Fruit fly (Drosophila melanogaster) whole organism, embryonic: Measurements from ENCODE around the gene Enoph.

Source experiments
- Ada2b ChIP-seq: fragments of 200-800 bp; sonication (Bioruptor generic); IDR thresholded peaks from 2 replicates; pipeline ENCODE4 v1.3.6; 2022; ENCODE audit warnings: missing biosample characterization, missing genetic modification characterization
- Antp ChIP-seq: fragments of 200-800 bp; sonication (Bioruptor generic); optimal IDR thresholded peaks from 3 replicates; lab custom pipeline; 2016; ENCODE audit warnings: missing biosample characterization, missing genetic modification characterization
- CG10209 ChIP-seq: fragments of 200-800 bp; sonication (Bioruptor generic); optimal IDR thresholded peaks from 3 replicates; lab custom pipeline; 2017; ENCODE audit warnings: missing biosample characterization, mild to moderate bottlenecking, missing genetic modification characterization, missing genetic modification reagents
- CG11456 ChIP-seq: fragments of 200-800 bp; sonication (Bioruptor generic); IDR thresholded peaks from 3 replicates; pipeline ENCODE4 v1.3.6; 2022; ENCODE audit warnings: missing biosample characterization, missing genetic modification characterization
- CG12769 ChIP-seq: fragments of 200-800 bp; sonication (Bioruptor generic); optimal IDR thresholded peaks from 2 replicates; lab custom pipeline; 2019; ENCODE audit warnings: missing biosample characterization, mild to moderate bottlenecking, missing genetic modification characterization, moderate library complexity
- CG14710 ChIP-seq: fragments of 200-800 bp; sonication (Bioruptor generic); optimal IDR thresholded peaks from 3 replicates; lab custom pipeline; 2019; ENCODE audit warnings: missing biosample characterization, mild to moderate bottlenecking, missing genetic modification characterization, moderate library complexity
- CG15073 ChIP-seq: fragments of 200-800 bp; sonication (Bioruptor generic); optimal IDR thresholded peaks from 2 replicates; lab custom pipeline; 2016; ENCODE audit warnings: missing biosample characterization, missing genetic modification characterization
- CG1529 ChIP-seq: fragments of 200-800 bp; sonication (Bioruptor generic); optimal IDR thresholded peaks from 3 replicates; lab custom pipeline; 2018; ENCODE audit warnings: missing biosample characterization, missing genetic modification characterization
- CG17328 ChIP-seq: fragments of 200-800 bp; sonication (Bioruptor generic); IDR thresholded peaks from 2 replicates; pipeline ENCODE4 v1.3.6; 2022; ENCODE audit warnings: missing biosample characterization, missing genetic modification characterization
- CG2199 ChIP-seq: fragments of 200-800 bp; sonication (Bioruptor generic); IDR thresholded peaks from 3 replicates; pipeline ENCODE4 v1.3.6; 2022; ENCODE audit warnings: missing biosample characterization, missing genetic modification characterization
- CG33213 ChIP-seq: fragments of 200-800 bp; sonication (Bioruptor generic); optimal IDR thresholded peaks from 3 replicates; lab custom pipeline; 2016; ENCODE audit warnings: missing biosample characterization, missing genetic modification characterization
- CG3995 ChIP-seq: fragments of 200-800 bp; sonication (Bioruptor generic); optimal IDR thresholded peaks from 3 replicates; lab custom pipeline; 2016; ENCODE audit warnings: missing biosample characterization, missing genetic modification characterization
- CG6175 ChIP-seq: fragments of 200-800 bp; sonication (Bioruptor generic); IDR thresholded peaks from 3 replicates; pipeline ENCODE4 v1.3.6; 2022; ENCODE audit warnings: missing biosample characterization, missing genetic modification characterization
- Chrac-16 ChIP-seq: fragments of 200-800 bp; sonication (Bioruptor generic); optimal IDR thresholded peaks from 3 replicates; lab custom pipeline; 2016; ENCODE audit warnings: missing biosample characterization, missing genetic modification characterization
- Dref ChIP-seq: fragments of 200-800 bp; sonication (Bioruptor generic); IDR thresholded peaks from 2 replicates; pipeline ENCODE4 v1.3.6; 2022; ENCODE audit warnings: missing biosample characterization, missing genetic modification characterization
- Ets65A ChIP-seq: fragments of 200-800 bp; sonication (Bioruptor generic); peaks from one replicate; lab custom pipeline; 2016; ENCODE audit warnings: missing biosample characterization, missing genetic modification characterization
- Gug ChIP-seq: fragments of 200-800 bp; sonication (Bioruptor generic); IDR thresholded peaks from 4 replicates; pipeline ENCODE4 v1.3.6; 2022; ENCODE audit warnings: missing biosample characterization, missing genetic modification characterization
- Hand ChIP-seq: fragments of 200-800 bp; sonication (Bioruptor generic); optimal IDR thresholded peaks from 2 replicates; lab custom pipeline; 2017; ENCODE audit warnings: mild to moderate bottlenecking, missing biosample characterization, missing genetic modification reagents, missing genetic modification characterization
- NC2α ChIP-seq: fragments of 200-800 bp; sonication (Bioruptor generic); optimal IDR thresholded peaks from 2 replicates; lab custom pipeline; 2016; ENCODE audit warnings: missing biosample characterization, missing genetic modification characterization
- Poxn ChIP-seq: fragments of 200-800 bp; sonication (Bioruptor generic); IDR thresholded peaks from 2 replicates; pipeline ENCODE4 v1.3.6; 2022; ENCODE audit warnings: missing biosample characterization, missing genetic modification characterization
- Ravus ChIP-seq: fragments of 200-800 bp; sonication (Bioruptor generic); IDR thresholded peaks from 2 replicates; pipeline ENCODE4 v1.3.6; 2022; ENCODE audit warnings: missing biosample characterization, missing genetic modification characterization
- Rx ChIP-seq: fragments of 200-800 bp; sonication (Bioruptor generic); IDR thresholded peaks from 2 replicates; pipeline ENCODE4 v1.3.6; 2022; ENCODE audit warnings: missing biosample characterization, missing genetic modification characterization
- Stat92E ChIP-seq, 3 experiments: fragments of >200 bp in 2 of 3; fragments of 200-800 bp in 1 of 3; sonication (Bioruptor generic) in 1 of 3; optimal IDR thresholded peaks; 2 replicates each; lab custom pipeline; 2017 to 2019; ENCODE audit warnings: missing biosample characterization in 3 of 3, missing genetic modification characterization in 3 of 3, mild to moderate bottlenecking in 1 of 3, moderate library complexity in 1 of 3
- abd-A ChIP-seq: fragments of 200-800 bp; sonication (Bioruptor generic); optimal IDR thresholded peaks from 3 replicates; lab custom pipeline; 2019; ENCODE audit warnings: missing biosample characterization, mild to moderate bottlenecking, missing genetic modification characterization, moderate library complexity
- chinmo ChIP-seq: fragments of 200-800 bp; sonication (Bioruptor generic); IDR thresholded peaks from 4 replicates; pipeline ENCODE4 v1.3.6; 2022; ENCODE audit warnings: missing biosample characterization, missing genetic modification characterization; ENCODE audit not compliant: partially characterized antibody
- crol ChIP-seq: fragments of 200-800 bp; sonication (Bioruptor generic); IDR thresholded peaks from 2 replicates; pipeline ENCODE4 v1.3.6; 2022; ENCODE audit warnings: missing biosample characterization, missing genetic modification characterization
- crp ChIP-seq, 2 experiments: fragments of 200-800 bp; sonication (Bioruptor generic); optimal IDR thresholded peaks; 2 replicates in 1 of 2; 3 replicates in 1 of 2; lab custom pipeline; 2017; ENCODE audit warnings: missing biosample characterization in 2 of 2, missing genetic modification characterization in 2 of 2, mild to moderate bottlenecking in 1 of 2, moderate library complexity in 1 of 2
- cwo ChIP-seq: fragments of 200-800 bp; sonication (Bioruptor generic); optimal IDR thresholded peaks from 3 replicates; lab custom pipeline; 2017; ENCODE audit warnings: missing biosample characterization, missing genetic modification characterization, mild to moderate bottlenecking, moderate library complexity, missing genetic modification reagents
- exex ChIP-seq: fragments of 200-800 bp; sonication (Bioruptor generic); optimal IDR thresholded peaks from 4 replicates; lab custom pipeline; 2018; ENCODE audit warnings: missing biosample characterization, mild to moderate bottlenecking, missing genetic modification characterization, moderate library complexity
- eyg ChIP-seq: fragments of 200-800 bp; sonication (Bioruptor generic); optimal IDR thresholded peaks from 3 replicates; lab custom pipeline; 2016; ENCODE audit warnings: missing biosample characterization, missing genetic modification characterization
- fd96Cb ChIP-seq: fragments of 200-800 bp; sonication (Bioruptor generic); optimal IDR thresholded peaks from 2 replicates; lab custom pipeline; 2018; ENCODE audit warnings: missing biosample characterization, mild to moderate bottlenecking, missing genetic modification characterization, moderate library complexity
- gfzf ChIP-seq: fragments of 200-800 bp; sonication (Bioruptor generic); optimal IDR thresholded peaks from 2 replicates; lab custom pipeline; 2016; ENCODE audit warnings: missing biosample characterization, mild to moderate bottlenecking, missing genetic modification characterization, moderate library complexity
- ken ChIP-seq: fragments of 200-800 bp; sonication (Bioruptor generic); IDR thresholded peaks from 3 replicates; pipeline ENCODE4 v1.3.6; 2022; ENCODE audit warnings: missing biosample characterization, missing genetic modification characterization
- nom ChIP-seq: fragments of 200-800 bp; sonication (Bioruptor generic); optimal IDR thresholded peaks from 2 replicates; lab custom pipeline; 2017; ENCODE audit warnings: missing biosample characterization, missing genetic modification characterization, mild to moderate bottlenecking, moderate library complexity, missing genetic modification reagents
- onecut ChIP-seq: fragments of 200-800 bp; sonication (Bioruptor generic); IDR thresholded peaks from 2 replicates; pipeline ENCODE4 v1.3.6; 2022; ENCODE audit warnings: missing biosample characterization, missing genetic modification characterization
- p53 ChIP-seq: fragments of 200-800 bp; sonication (Bioruptor generic); optimal IDR thresholded peaks from 2 replicates; lab custom pipeline; 2016; ENCODE audit warnings: missing biosample characterization, missing genetic modification characterization
- peb ChIP-seq: fragments of 200-800 bp; sonication (Bioruptor generic); IDR thresholded peaks from 2 replicates; pipeline ENCODE4 v1.3.6; 2022; ENCODE audit warnings: missing biosample characterization, missing genetic modification characterization
- psq ChIP-seq: fragments of 200-800 bp; sonication (Bioruptor generic); optimal IDR thresholded peaks from 2 replicates; lab custom pipeline; 2017; ENCODE audit warnings: missing biosample characterization, missing genetic modification characterization
- rib ChIP-seq: fragments of 200-800 bp; sonication (Bioruptor generic); IDR thresholded peaks from 2 replicates; pipeline ENCODE4 v1.3.6; 2022; ENCODE audit warnings: missing biosample characterization, missing genetic modification characterization
- sens ChIP-seq: fragments of 200-800 bp; sonication (Bioruptor generic); peaks from one replicate; lab custom pipeline; 2016; ENCODE audit warnings: missing biosample characterization, missing genetic modification characterization
- seq ChIP-seq: fragments of 200-800 bp; sonication (Bioruptor generic); IDR thresholded peaks from 2 replicates; pipeline ENCODE4 v1.3.6; 2022; ENCODE audit warnings: missing biosample characterization, missing genetic modification characterization
- sim ChIP-seq: fragments of 200-800 bp; sonication (Bioruptor generic); IDR thresholded peaks from 2 replicates; pipeline ENCODE4 v1.3.6; 2022; ENCODE audit warnings: missing biosample characterization, missing genetic modification characterization
- so ChIP-seq: fragments of 200-800 bp; sonication (Bioruptor generic); IDR thresholded peaks from 3 replicates; pipeline ENCODE4 v1.3.6; 2022; ENCODE audit warnings: missing biosample characterization, missing genetic modification characterization
- zen ChIP-seq: fragments of 200-800 bp; sonication (Bioruptor generic); optimal IDR thresholded peaks from 3 replicates; lab custom pipeline; 2018; ENCODE audit warnings: missing biosample characterization, mild to moderate bottlenecking, missing genetic modification characterization, moderate library complexity
- zfh1 ChIP-seq: fragments of 200-800 bp; sonication (Bioruptor generic); IDR thresholded peaks from 3 replicates; pipeline ENCODE4 v1.3.6; 2022; ENCODE audit warnings: missing biosample characterization, missing genetic modification characterization

Enoph gene

dm6 chr3R:5215334-5216307 lies 40.9 kb downstream of the Enoph start (continued):
- TF ChIP-seq psq (GFP tag; lab: Kevin White, UChicago) = peak; percentile 97
- peak; percentile 84 for TF ChIP-seq rib (GFP tag; lab: Robert Waterston, UW)
- TF ChIP-seq abd-A (tag; lab: Kevin White, UChicago) = peak; percentile 13
- peak; percentile 98 for TF ChIP-seq ken
- peak; percentile 82 for TF ChIP-seq Ada2b (GFP tag; lab: Robert Waterston, UW)
- peak; percentile 98 for TF ChIP-seq p53 (GFP tag; lab: Kevin White, UChicago)
- peak; percentile 91 for TF ChIP-seq fd96Cb (tag; lab: Kevin White, UChicago)
- TF ChIP-seq CG10209 = peak; percentile 99
- peak; percentile 99 for TF ChIP-seq sim
- TF ChIP-seq CG3995 (GFP tag; lab: Kevin White, UChicago) = no peak
- peak; percentile 25 to 74 for TF ChIP-seq crp (GFP tag; optimal IDR thresholded peaks at IDR 0.05; lab: Kevin White, UChicago)

dm6 chr3R:5214162-5214916 lies 42.1 kb downstream of the Enoph start:
- TF ChIP-seq CG15073 (GFP tag; lab: Kevin White, UChicago) (no peak), CG2199 (GFP tag; lab: Robert Waterston, UW) (0 out of 3 replicates have a peak, but pooled peaks have one; percentile 19), seq (GFP tag; lab: Robert Waterston, UW) (peak; percentile 36; the same call in 1 of the 2 replicates), crol (GFP tag; lab: Robert Waterston, UW) (0 out of 2 replicates have a peak, but pooled peaks have one; percentile 37), Antp (GFP tag; lab: Kevin White, UChicago) (no peak), Rx (no peak), Ravus (GFP tag; lab: Robert Waterston, UW) (no peak), so (GFP tag; lab: Robert Waterston, UW) (0 out of 3 replicates have a peak, but pooled peaks have one; percentile 29), zfh1 (GFP tag; lab: Robert Waterston, UW) (0 out of 3 replicates have a peak, but pooled peaks have one; percentile 29), sens (peak; percentile 59), Hand (GFP tag; lab: Kevin White, UChicago) (no peak), gfzf (no peak), CG11456 (GFP tag; lab: Robert Waterston, UW) (0 out of 3 replicates have a peak, but pooled peaks have one; percentile 28)

dm6 chr3R:5213309-5213708 lies 43.2 kb downstream of the Enoph start:
- no peak for TF ChIP-seq Poxn
- no peak for TF ChIP-seq CG1529 (GFP tag; lab: Kevin White, UChicago)
- TF ChIP-seq chinmo = peak; percentile 81; the same call in 2 of the 4 replicates
- TF ChIP-seq peb (GFP tag; lab: Robert Waterston, UW) = no peak
- 0 out of 2 replicates have a peak, but pooled peaks have one; percentile 34 for TF ChIP-seq CG17328
- TF ChIP-seq nom = peak; percentile 58
- no peak for TF ChIP-seq exex
- TF ChIP-seq NC2α = no peak
- peak; percentile 62 for TF ChIP-seq Ets65A
- TF ChIP-seq Dref (GFP tag; lab: Robert Waterston, UW) = no peak
- TF ChIP-seq onecut (GFP tag; lab: Robert Waterston, UW) = peak; percentile 67
- TF ChIP-seq CG33213 (GFP tag; lab: Kevin White, UChicago) = no peak
- TF ChIP-seq zen (tag; lab: Kevin White, UChicago) = no peak
- TF ChIP-seq Chrac-16 (GFP tag; lab: Kevin White, UChicago) = no peak
- peak; percentile 38 for TF ChIP-seq CG12769 (tag; lab: Kevin White, UChicago)
- no peak for TF ChIP-seq Gug
- TF ChIP-seq CG14710 (tag; lab: Kevin White, UChicago) = no peak
- peak; percentile 37 for TF ChIP-seq cwo (GFP tag; lab: Kevin White, UChicago)
- no peak for TF ChIP-seq Stat92E (GFP tag; optimal IDR thresholded peaks at IDR 0.05; lab: Kevin White, UChicago)
- no peak for TF ChIP-seq eyg (GFP tag; lab: Kevin White, UChicago)
- TF ChIP-seq CG6175 (GFP tag; lab: Robert Waterston, UW) = no peak
